Worm (Caenorhabditis elegans) whole organism, young adult: Measurements from ENCODE around the gene T20B12.5.
"Not testable (repeated sequence)": the region's sequence is repeated elsewhere in the genome, so short reads cannot be mapped to it uniquely, and the experiment has no call there.

Source experiments
- B0336.3 ChIP-seq: fragments of 200-800 bp; sonication (Bioruptor generic); IDR thresholded peaks from 2 replicates; pipeline ENCODE4 v1.3.6; 2022; ENCODE audit warnings: missing genetic modification characterization, missing compliant biosample characterization
- F33H1.4 ChIP-seq: fragments of 200-800 bp; sonication (Bioruptor generic); IDR thresholded peaks from 2 replicates; pipeline ENCODE4 v1.3.6; 2022; ENCODE audit warnings: missing genetic modification reagents, missing genetic modification characterization, missing compliant biosample characterization
- F57A8.1 ChIP-seq: fragments of 200-800 bp; sonication (Bioruptor generic); optimal IDR thresholded peaks from 2 replicates; lab custom pipeline; 2018; ENCODE audit warnings: mild to moderate bottlenecking, missing genetic modification characterization, moderate library complexity, missing compliant biosample characterization
- Y53F4B.3 ChIP-seq: fragments of 200-800 bp; sonication (Bioruptor generic); IDR thresholded peaks from 2 replicates; pipeline ENCODE4 v1.3.6; 2022; ENCODE audit warnings: missing genetic modification reagents, missing genetic modification characterization, missing compliant biosample characterization
- Y53G8AR.9 ChIP-seq: fragments of 200-800 bp; sonication (Bioruptor generic); conservative IDR thresholded peaks from 2 replicates; pipeline ENCODE4 v1.3.6; 2022; ENCODE audit warnings: missing genetic modification reagents, missing genetic modification characterization, missing compliant biosample characterization
- Y56A3A.18 ChIP-seq: fragments of 200-800 bp; sonication (Bioruptor generic); IDR thresholded peaks from 2 replicates; pipeline ENCODE4 v1.3.6; 2022; ENCODE audit warnings: missing genetic modification reagents, missing genetic modification characterization, missing compliant biosample characterization
- Y67H2A.10 ChIP-seq: fragments of 200-800 bp; sonication (Bioruptor generic); conservative IDR thresholded peaks from 2 replicates; pipeline ENCODE4 v1.3.6; 2022; ENCODE audit warnings: missing genetic modification reagents, missing genetic modification characterization, missing compliant biosample characterization
- Y95B8A.8 ChIP-seq: fragments of 200-800 bp; sonication (Bioruptor generic); IDR thresholded peaks from 2 replicates; pipeline ENCODE4 v1.3.6; 2022; ENCODE audit warnings: missing genetic modification reagents, missing genetic modification characterization, missing compliant biosample characterization
- attf-3 ChIP-seq: fragments of 200-800 bp; sonication (Bioruptor generic); conservative IDR thresholded peaks from 2 replicates; pipeline ENCODE4 v1.3.6; 2022; ENCODE audit warnings: missing genetic modification reagents, missing genetic modification characterization, missing compliant biosample characterization
- attf-6 ChIP-seq: fragments of 200-800 bp; sonication (Bioruptor generic); IDR thresholded peaks from 2 replicates; pipeline ENCODE4 v1.3.6; 2022; ENCODE audit warnings: missing genetic modification reagents, missing genetic modification characterization, missing compliant biosample characterization
- cebp-1 ChIP-seq, 2 experiments: fragments of 200-800 bp in 1 of 2; sonication (Bioruptor generic) in 1 of 2; sonication (generic microtip) in 1 of 2; IDR thresholded peaks in 1 of 2; optimal IDR thresholded peaks in 1 of 2; 2 replicates each; pipeline versions ENCODE4 v1.3.6 to Lab custom; 2017 to 2022; ENCODE audit warnings: missing compliant biosample characterization in 2 of 2, missing genetic modification characterization in 2 of 2, mild to moderate bottlenecking in 1 of 2, missing genetic modification reagents in 1 of 2, moderate library complexity in 1 of 2
- cebp-2 ChIP-seq: fragments of 200-800 bp; sonication (Bioruptor generic); IDR thresholded peaks from 2 replicates; pipeline ENCODE4 v1.3.6; 2022; ENCODE audit warnings: missing genetic modification characterization, missing compliant biosample characterization
- ceh-27 ChIP-seq: fragments of 200-800 bp; sonication (Bioruptor generic); optimal IDR thresholded peaks from 2 replicates; lab custom pipeline; 2018; ENCODE audit warnings: mild to moderate bottlenecking, missing genetic modification characterization, moderate library complexity, missing compliant biosample characterization
- ceh-79 ChIP-seq: sonication (generic microtip); optimal IDR thresholded peaks from 2 replicates; lab custom pipeline; 2017; ENCODE audit warnings: mild to moderate bottlenecking, missing genetic modification characterization, missing compliant biosample characterization
- dpff-1 ChIP-seq: sonication (generic microtip); optimal IDR thresholded peaks from 2 replicates; lab custom pipeline; 2017; ENCODE audit warnings: mild to moderate bottlenecking, missing genetic modification characterization, missing compliant biosample characterization
- ekl-4 ChIP-seq: fragments of 200-800 bp; sonication (Bioruptor generic); IDR thresholded peaks from 2 replicates; pipeline ENCODE4 v1.3.6; 2022; ENCODE audit warnings: missing genetic modification reagents, missing genetic modification characterization, missing compliant biosample characterization
- ets-4 ChIP-seq: fragments of 200-800 bp; sonication (Bioruptor generic); optimal IDR thresholded peaks from 2 replicates; lab custom pipeline; 2018; ENCODE audit warnings: mild to moderate bottlenecking, missing genetic modification characterization, missing compliant biosample characterization
- hmg-1.2 ChIP-seq: fragments of 200-800 bp; sonication (Bioruptor generic); IDR thresholded peaks from 2 replicates; pipeline ENCODE4 v1.3.6; 2022; ENCODE audit warnings: missing genetic modification reagents, missing genetic modification characterization, missing compliant biosample characterization
- let-607 ChIP-seq, 2 experiments: fragments of 200-800 bp in 1 of 2; sonication (Bioruptor generic) in 1 of 2; sonication (generic microtip) in 1 of 2; optimal IDR thresholded peaks; 2 replicates each; lab custom pipeline; 2016 to 2018; ENCODE audit warnings: mild to moderate bottlenecking in 2 of 2, missing compliant biosample characterization in 2 of 2, missing genetic modification characterization in 2 of 2, moderate library complexity in 2 of 2, missing genotype in 1 of 2
- lsl-1 ChIP-seq: fragments of 200-800 bp; sonication (Bioruptor generic); optimal IDR thresholded peaks from 2 replicates; lab custom pipeline; 2018; ENCODE audit warnings: mild to moderate bottlenecking, missing genetic modification characterization, moderate library complexity, missing compliant biosample characterization
- madf-8 ChIP-seq: fragments of 200-800 bp; sonication (Bioruptor generic); conservative IDR thresholded peaks from 2 replicates; pipeline ENCODE4 v1.3.6; 2022; ENCODE audit warnings: missing genetic modification reagents, missing genetic modification characterization, missing compliant biosample characterization
- mcd-1 ChIP-seq: fragments of 200-800 bp; sonication (Bioruptor generic); IDR thresholded peaks from 2 replicates; pipeline ENCODE4 v1.3.6; 2022; ENCODE audit warnings: missing genetic modification reagents, missing genetic modification characterization, missing compliant biosample characterization
- nfya-1 ChIP-seq: sonication (generic microtip); optimal IDR thresholded peaks from 2 replicates; lab custom pipeline; 2017; ENCODE audit warnings: antibody characterized with exemption, missing compliant biosample characterization, missing genetic modification characterization, borderline replicate concordance; ENCODE audit not compliant: insufficient read depth
- nfyb-1 ChIP-seq: fragments of 200-800 bp; sonication (Bioruptor generic); IDR thresholded peaks from 2 replicates; pipeline ENCODE4 v1.3.6; 2022; ENCODE audit warnings: missing genetic modification reagents, missing genetic modification characterization, missing compliant biosample characterization
- nhr-27 ChIP-seq: fragments of 200-800 bp; sonication (Bioruptor generic); optimal IDR thresholded peaks from 2 replicates; lab custom pipeline; 2018; ENCODE audit warnings: mild to moderate bottlenecking, missing genetic modification characterization, moderate library complexity, missing compliant biosample characterization
- nhr-80 ChIP-seq: sonication (generic microtip); optimal IDR thresholded peaks from 2 replicates; lab custom pipeline; 2016; ENCODE audit warnings: missing genetic modification characterization, missing compliant biosample characterization
- nhr-90 ChIP-seq: sonication (generic microtip); optimal IDR thresholded peaks from 2 replicates; lab custom pipeline; 2016; ENCODE audit warnings: missing genotype, mild to moderate bottlenecking, missing genetic modification characterization, missing compliant biosample characterization
- pbrm-1 ChIP-seq: fragments of 200-800 bp; sonication (Bioruptor generic); IDR thresholded peaks from 2 replicates; pipeline ENCODE4 v1.3.6; 2022; ENCODE audit warnings: missing genetic modification reagents, missing genetic modification characterization, missing compliant biosample characterization
- repo-1 ChIP-seq: sonication (generic microtip); optimal IDR thresholded peaks from 2 replicates; lab custom pipeline; 2017; ENCODE audit warnings: mild to moderate bottlenecking, missing genetic modification characterization, missing compliant biosample characterization
- rpc-1 ChIP-seq, 2 experiments: fragments of 150-350 bp in 1 of 2; sonication (generic microtip) in 1 of 2; optimal IDR thresholded peaks; 2 replicates each; lab custom pipeline; 2014 to 2018; ENCODE audit warnings: missing biosample characterization in 1 of 2, missing genetic modification characterization in 1 of 2, missing genetic modification reagents in 1 of 2, missing genotype in 1 of 2
- snpc-1.1 ChIP-seq: sonication (generic microtip); optimal IDR thresholded peaks from 2 replicates; lab custom pipeline; 2017; ENCODE audit warnings: missing genetic modification characterization, mild to moderate bottlenecking, missing compliant biosample characterization, antibody characterized with exemption, moderate library complexity, missing genotype, missing genetic modification reagents; ENCODE audit not compliant: insufficient read depth
- snpc-1.3 ChIP-seq: sonication (generic microtip); optimal IDR thresholded peaks from 2 replicates; lab custom pipeline; 2017; ENCODE audit warnings: missing genetic modification characterization, mild to moderate bottlenecking, missing compliant biosample characterization, antibody characterized with exemption, moderate library complexity, missing genotype, missing genetic modification reagents; ENCODE audit not compliant: insufficient read depth
- snpc-3.4 ChIP-seq: sonication (generic microtip); optimal IDR thresholded peaks from 2 replicates; lab custom pipeline; 2017; ENCODE audit warnings: missing genetic modification characterization, mild to moderate bottlenecking, missing compliant biosample characterization, antibody characterized with exemption, moderate library complexity, missing genotype, missing genetic modification reagents
- snpc-4 ChIP-seq, 5 experiments: fragments of 150-350 bp in 1 of 5; sonication (generic microtip) in 4 of 5; optimal IDR thresholded peaks; 2 replicates each; lab custom pipeline; 2014 to 2018; ENCODE audit warnings: missing genetic modification characterization in 5 of 5, missing biosample characterization in 3 of 5, antibody characterized with exemption in 2 of 5, mild to moderate bottlenecking in 2 of 5, missing compliant biosample characterization in 2 of 5, missing genotype in 2 of 5, moderate library complexity in 2 of 5, missing genetic modification reagents in 1 of 5
- tbp1 ChIP-seq: fragments of 200-800 bp; sonication (Bioruptor generic); optimal IDR thresholded peaks from 2 replicates; lab custom pipeline; 2018; ENCODE audit warnings: mild to moderate bottlenecking, missing genetic modification characterization, missing compliant biosample characterization
- tlf-1 ChIP-seq: fragments of 200-800 bp; sonication (Bioruptor generic); optimal IDR thresholded peaks from 2 replicates; lab custom pipeline; 2018; ENCODE audit warnings: mild to moderate bottlenecking, missing genetic modification characterization, missing compliant biosample characterization
- ztf-26 ChIP-seq: sonication (generic microtip); optimal IDR thresholded peaks from 2 replicates; lab custom pipeline; 2017; ENCODE audit warnings: missing genetic modification characterization, missing compliant biosample characterization

Gene T20B12.5

ce11 chrIII:7335220-7335619 lies 31.7 kb downstream of the T20B12.5 start, which contains the start of gene F56C9.10 (continued):
- peak; percentile 41 for TF ChIP-seq F33H1.4 (GFP tag; lab: Robert Waterston, UW)
- peak; percentile 19 for TF ChIP-seq ets-4 (GFP tag; lab: Kevin White, UChicago)
- no peak for TF ChIP-seq ceh-79 (tag; lab: Kevin White, UChicago)
- TF ChIP-seq tlf-1 (GFP tag; lab: Kevin White, UChicago): peak; percentile 67
- no peak for TF ChIP-seq rpc-1 (optimal IDR thresholded peaks at IDR 0.05; lab: Kevin White, UChicago)
- TF ChIP-seq rpc-1 (tag; optimal IDR thresholded peaks at IDR 0.05; lab: Kevin White, UChicago): no peak
- peak; percentile 47 for TF ChIP-seq nhr-90 (tag; lab: Kevin White, UChicago)
- peak; percentile 83 for TF ChIP-seq ceh-27 (GFP tag; lab: Kevin White, UChicago)
- TF ChIP-seq dpff-1 (tag; lab: Kevin White, UChicago): no peak
- peak; percentile 62 for TF ChIP-seq ztf-26
- TF ChIP-seq repo-1 (tag; lab: Kevin White, UChicago): peak; percentile 64
- no peak for TF ChIP-seq Y67H2A.10 (GFP tag; lab: Robert Waterston, UW)
- peak; percentile 90 for TF ChIP-seq B0336.3 (GFP tag; lab: Robert Waterston, UW)

ce11 chrIII:7333906-7334531 lies 32.9 kb downstream of the T20B12.5 start:
- TF ChIP-seq snpc-1.1 (tag; lab: Kevin White, UChicago) (peak; percentile 19), pbrm-1 (GFP tag; lab: Robert Waterston, UW) (0 out of 2 replicates have a peak, but pooled peaks have one; percentile 12), snpc-4 (tag; optimal IDR thresholded peaks at IDR 0.05; lab: Kevin White, UChicago) (peak in 3 of 4 experiments; percentile 52 to 71 (median 69)), nfyb-1 (GFP tag; lab: Robert Waterston, UW) (peak; percentile 44; the same call in 1 of the 2 replicates), Y53G8AR.9 (GFP tag; lab: Robert Waterston, UW) (peak; percentile 48; the same call in 1 of the 2 replicates), Y95B8A.8 (GFP tag; lab: Robert Waterston, UW) (0 out of 2 replicates have a peak, but pooled peaks have one; percentile 47), mcd-1 (peak; percentile 31; the same call in 1 of the 2 replicates), attf-6 (GFP tag; lab: Robert Waterston, UW) (peak; percentile 23; the same call in 1 of the 2 replicates), cebp-1 (GFP tag; IDR thresholded peaks at IDR 0.05; lab: Robert Waterston, UW) (peak; percentile 66; the same call in 1 of the 2 replicates), cebp-1 (tag; optimal IDR thresholded peaks at IDR 0.05; lab: Kevin White, UChicago) (peak; percentile 83), ekl-4 (GFP tag; lab: Robert Waterston, UW) (0 out of 2 replicates have a peak, but pooled peaks have one; percentile 31), nhr-80 (tag; lab: Kevin White, UChicago) (peak; percentile 21), hmg-1.2 (GFP tag; lab: Robert Waterston, UW) (peak; percentile 76)
- TF ChIP-seq snpc-4 (GFP tag; optimal IDR thresholded peaks at IDR 0.05; lab: Kevin White, UChicago): not testable (repeated sequence)

- no peak for TF ChIP-seq Y53F4B.3 (GFP tag; lab: Robert Waterston, UW)
- TF ChIP-seq nhr-27 (tag; lab: Kevin White, UChicago): no peak
- no peak for TF ChIP-seq tbp1
- TF ChIP-seq snpc-1.3 (tag; lab: Kevin White, UChicago): no peak
- TF ChIP-seq Y56A3A.18 (GFP tag; lab: Robert Waterston, UW): no peak
- TF ChIP-seq lsl-1 (GFP tag; lab: Kevin White, UChicago): no peak
- TF ChIP-seq cebp-2: no peak
- TF ChIP-seq repo-1 (tag; lab: Kevin White, UChicago): no peak
- TF ChIP-seq attf-3: no peak
- TF ChIP-seq nfya-1: no peak
- TF ChIP-seq let-607 (tag; optimal IDR thresholded peaks at IDR 0.05; lab: Kevin White, UChicago): no peak
- TF ChIP-seq F57A8.1 (GFP tag; lab: Kevin White, UChicago): no peak
- no peak for TF ChIP-seq snpc-3.4 (tag; lab: Kevin White, UChicago)
- TF ChIP-seq madf-8 (GFP tag; lab: Robert Waterston, UW): no peak
Observed at ce11 chrIII:7331671-7332070, 35.2 kb downstream of the T20B12.5 start.
